Fruit fly (Drosophila melanogaster) whole organism, embryonic: ENCODE measurements around the gene Vps26.

Experiments
- Atf-2 ChIP-seq: fragments of 200-800 bp; sonication (Bioruptor generic); optimal IDR thresholded peaks from 2 replicates; lab custom pipeline; 2016; ENCODE audit warnings: missing biosample characterization, missing genetic modification characterization
- Awh ChIP-seq: fragments of 200-800 bp; sonication (Bioruptor generic); IDR thresholded peaks from 2 replicates; pipeline ENCODE4, ENCODE4 v1.3.6; 2022; ENCODE audit warnings: missing biosample characterization, missing genetic modification characterization
- B-H2 ChIP-seq: fragments of 200-800 bp; sonication (Bioruptor generic); optimal IDR thresholded peaks from 2 replicates; lab custom pipeline; 2018; ENCODE audit warnings: missing biosample characterization, mild to moderate bottlenecking, missing genetic modification characterization
- CG10654 ChIP-seq: fragments of 200-800 bp; sonication (Bioruptor generic); optimal IDR thresholded peaks from 2 replicates; lab custom pipeline; 2016; ENCODE audit warnings: missing biosample characterization, missing genetic modification characterization
- CG11456 ChIP-seq: fragments of 200-800 bp; sonication (Bioruptor generic); IDR thresholded peaks from 3 replicates; pipeline ENCODE4 v1.3.6; 2022; ENCODE audit warnings: missing biosample characterization, missing genetic modification characterization
- CG11560 ChIP-seq: fragments of 200-800 bp; sonication (Bioruptor generic); IDR thresholded peaks from 3 replicates; pipeline ENCODE4 v1.3.6; 2022; ENCODE audit warnings: missing biosample characterization, missing genetic modification characterization
- CG11723 ChIP-seq: fragments of 200-800 bp; sonication (Bioruptor generic); optimal IDR thresholded peaks from 2 replicates; lab custom pipeline; 2017; ENCODE audit warnings: missing biosample characterization, mild to moderate bottlenecking, missing genetic modification characterization
- CG13424 ChIP-seq: fragments of 200-800 bp; sonication (Bioruptor generic); optimal IDR thresholded peaks from 2 replicates; lab custom pipeline; 2019; ENCODE audit warnings: missing biosample characterization, mild to moderate bottlenecking, missing genetic modification characterization, moderate library complexity
- CG14441 ChIP-seq: fragments of 200-800 bp; sonication (Bioruptor generic); IDR thresholded peaks from 2 replicates; pipeline ENCODE4 v1.3.6; 2022; ENCODE audit warnings: missing biosample characterization, missing genetic modification characterization
- CG14667 ChIP-seq: fragments of 200-800 bp; sonication (Bioruptor generic); IDR thresholded peaks from 2 replicates; pipeline ENCODE4 v1.3.6; 2022; ENCODE audit warnings: missing biosample characterization, missing genetic modification characterization
- CG15011 ChIP-seq: fragments of 200-800 bp; sonication (Bioruptor generic); optimal IDR thresholded peaks from 3 replicates; lab custom pipeline; 2018; ENCODE audit warnings: missing biosample characterization, mild to moderate bottlenecking, missing genetic modification characterization
- CG17328 ChIP-seq: fragments of 200-800 bp; sonication (Bioruptor generic); IDR thresholded peaks from 2 replicates; pipeline ENCODE4 v1.3.6; 2022; ENCODE audit warnings: missing biosample characterization, missing genetic modification characterization
- CG17912 ChIP-seq: fragments of 200-800 bp; sonication (Bioruptor generic); optimal IDR thresholded peaks from 2 replicates; lab custom pipeline; 2018; ENCODE audit warnings: missing biosample characterization, mild to moderate bottlenecking, missing genetic modification characterization
- CG30020 ChIP-seq: fragments of 200-800 bp; optimal IDR thresholded peaks from 2 replicates; lab custom pipeline; 2019; ENCODE audit warnings: missing biosample characterization, mild to moderate bottlenecking, missing genetic modification characterization, moderate library complexity
- CG32767 ChIP-seq: fragments of 200-800 bp; sonication (Bioruptor generic); IDR thresholded peaks from 2 replicates; pipeline ENCODE4 v1.3.6; 2022; ENCODE audit warnings: missing biosample characterization, missing genetic modification characterization
- CG33557 ChIP-seq: fragments of 200-800 bp; sonication (Bioruptor generic); optimal IDR thresholded peaks from 2 replicates; lab custom pipeline; 2019; ENCODE audit warnings: missing biosample characterization, mild to moderate bottlenecking, missing genetic modification characterization, moderate library complexity
- CG3407 ChIP-seq: fragments of 200-800 bp; sonication (Bioruptor generic); optimal IDR thresholded peaks from 2 replicates; lab custom pipeline; 2018; ENCODE audit warnings: missing biosample characterization, mild to moderate bottlenecking, missing genetic modification characterization
- CG4360 ChIP-seq: fragments of 200-800 bp; sonication (Bioruptor generic); IDR thresholded peaks from 2 replicates; pipeline ENCODE4 v1.3.6; 2022; ENCODE audit warnings: missing biosample characterization, missing genetic modification characterization
- CG43689 ChIP-seq: fragments of 200-800 bp; sonication (Bioruptor generic); IDR thresholded peaks from 2 replicates; pipeline ENCODE4 v1.3.6; 2022; ENCODE audit warnings: missing biosample characterization, missing genetic modification characterization
- CG4404 ChIP-seq: fragments of 200-800 bp; sonication (Bioruptor generic); IDR thresholded peaks from 2 replicates; pipeline ENCODE4 v1.3.6; 2022; ENCODE audit warnings: missing biosample characterization, missing genetic modification characterization
- CG4707 ChIP-seq: fragments of 200-800 bp; sonication (Bioruptor generic); optimal IDR thresholded peaks from 2 replicates; lab custom pipeline; 2018; ENCODE audit warnings: missing biosample characterization, mild to moderate bottlenecking, missing genetic modification characterization, moderate library complexity
- CG6254 ChIP-seq: fragments of 200-800 bp; sonication (Bioruptor generic); optimal IDR thresholded peaks from 3 replicates; lab custom pipeline; 2017; ENCODE audit warnings: mild to moderate bottlenecking, missing biosample characterization, missing genetic modification reagents, missing genetic modification characterization
- CG9876 ChIP-seq: fragments of 200-800 bp; sonication (Bioruptor generic); optimal IDR thresholded peaks from 2 replicates; lab custom pipeline; 2016; ENCODE audit warnings: missing biosample characterization, missing genetic modification characterization
- CTCF ChIP-seq: fragments of 200-800 bp; sonication (Bioruptor generic); optimal IDR thresholded peaks from 2 replicates; lab custom pipeline; 2017; ENCODE audit warnings: missing biosample characterization, mild to moderate bottlenecking, missing genetic modification characterization, moderate library complexity
- Dad ChIP-seq: fragments of 200-800 bp; sonication (Bioruptor generic); optimal IDR thresholded peaks from 3 replicates; lab custom pipeline; 2016; ENCODE audit warnings: missing biosample characterization, missing genetic modification characterization
- Deaf1 ChIP-seq: fragments of 200-800 bp; optimal IDR thresholded peaks from 3 replicates; lab custom pipeline; 2019; ENCODE audit warnings: missing biosample characterization, mild to moderate bottlenecking, missing genetic modification characterization, moderate library complexity
- ERR ChIP-seq: fragments of 200-800 bp; sonication (Bioruptor generic); optimal IDR thresholded peaks from 2 replicates; lab custom pipeline; 2016; ENCODE audit warnings: missing biosample characterization, missing genetic modification characterization
- HLHmδ ChIP-seq: fragments of 200-800 bp; sonication (Bioruptor generic); optimal IDR thresholded peaks from 2 replicates; lab custom pipeline; 2018; ENCODE audit warnings: missing biosample characterization, mild to moderate bottlenecking, missing genetic modification characterization, moderate library complexity
- Hmx ChIP-seq: fragments of 200-800 bp; sonication (Bioruptor generic); optimal IDR thresholded peaks from 2 replicates; lab custom pipeline; 2016; ENCODE audit warnings: missing biosample characterization, missing genetic modification characterization
- MESR4 ChIP-seq: fragments of 200-800 bp; sonication (Bioruptor generic); optimal IDR thresholded peaks from 2 replicates; lab custom pipeline; 2018; ENCODE audit warnings: missing biosample characterization, mild to moderate bottlenecking, missing genetic modification characterization, moderate library complexity
- NFAT ChIP-seq: fragments of 200-800 bp; sonication (Bioruptor generic); IDR thresholded peaks from 2 replicates; pipeline ENCODE4 v1.3.6; 2022; ENCODE audit warnings: missing biosample characterization, missing genetic modification characterization
- Neu2 ChIP-seq: fragments of 200-800 bp; sonication (Bioruptor generic); optimal IDR thresholded peaks from 3 replicates; lab custom pipeline; 2016; ENCODE audit warnings: missing biosample characterization, missing genetic modification characterization, borderline replicate concordance
- Side ChIP-seq: fragments of 200-800 bp; sonication (Bioruptor generic); optimal IDR thresholded peaks from 2 replicates; lab custom pipeline; 2016; ENCODE audit warnings: missing biosample characterization, missing genetic modification characterization
- Xrp1 ChIP-seq: fragments of 200-800 bp; sonication (Bioruptor generic); IDR thresholded peaks from 2 replicates; pipeline ENCODE4 v1.3.6; 2022; ENCODE audit warnings: missing biosample characterization, missing genetic modification characterization
- ase ChIP-seq: fragments of 200-800 bp; sonication (Bioruptor generic); IDR thresholded peaks from 3 replicates; pipeline ENCODE4 v1.3.6; 2022; ENCODE audit warnings: missing biosample characterization, missing genetic modification characterization
- bab2 ChIP-seq: fragments of 200-800 bp; sonication (Bioruptor generic); optimal IDR thresholded peaks from 2 replicates; lab custom pipeline; 2016; ENCODE audit warnings: missing biosample characterization, missing genetic modification characterization
- cad ChIP-seq: fragments of >200 bp; optimal IDR thresholded peaks from 2 replicates; lab custom pipeline; 2017; ENCODE audit warnings: missing biosample characterization, missing genetic modification characterization
- cato ChIP-seq: fragments of 200-800 bp; sonication (Bioruptor generic); optimal IDR thresholded peaks from 2 replicates; lab custom pipeline; 2016; ENCODE audit warnings: missing biosample characterization, missing genetic modification characterization, borderline replicate concordance
- chn ChIP-seq: fragments of 200-800 bp; sonication (Bioruptor generic); optimal IDR thresholded peaks from 2 replicates; lab custom pipeline; 2016; ENCODE audit warnings: missing biosample characterization, missing genetic modification characterization
- corto ChIP-seq: fragments of 200-800 bp; sonication (Bioruptor generic); optimal IDR thresholded peaks from 2 replicates; lab custom pipeline; 2016; ENCODE audit warnings: missing biosample characterization, mild to moderate bottlenecking, missing genetic modification characterization, moderate library complexity
- gsb ChIP-seq: fragments of 200-800 bp; sonication (Bioruptor generic); IDR thresholded peaks from 2 replicates; pipeline ENCODE4 v1.3.6; 2022; ENCODE audit warnings: missing biosample characterization, missing genetic modification characterization
- gsb-n ChIP-seq: fragments of 200-800 bp; sonication (Bioruptor generic); optimal IDR thresholded peaks from 3 replicates; lab custom pipeline; 2018; ENCODE audit warnings: missing biosample characterization, mild to moderate bottlenecking, missing genetic modification characterization
- jigr1 ChIP-seq: fragments of 200-800 bp; sonication (Bioruptor generic); IDR thresholded peaks from 3 replicates; pipeline ENCODE4 v1.3.6; 2022; ENCODE audit warnings: missing biosample characterization, missing genetic modification characterization
- kni ChIP-seq: fragments of 200-800 bp; sonication (Bioruptor generic); optimal IDR thresholded peaks from 3 replicates; lab custom pipeline; 2017; ENCODE audit warnings: mild to moderate bottlenecking, missing biosample characterization, missing genetic modification reagents, missing genetic modification characterization
- org-1 ChIP-seq: fragments of 200-800 bp; sonication (Bioruptor generic); optimal IDR thresholded peaks from 2 replicates; lab custom pipeline; 2017; ENCODE audit warnings: missing biosample characterization, missing genetic modification characterization
- pfk ChIP-seq: fragments of 200-800 bp; sonication (Bioruptor generic); optimal IDR thresholded peaks from 2 replicates; lab custom pipeline; 2018; ENCODE audit warnings: missing biosample characterization, mild to moderate bottlenecking, missing genetic modification characterization, moderate library complexity
- pita ChIP-seq: fragments of 200-800 bp; sonication (Bioruptor generic); optimal IDR thresholded peaks from 2 replicates; lab custom pipeline; 2017; ENCODE audit warnings: missing biosample characterization, mild to moderate bottlenecking, missing genetic modification characterization
- ro ChIP-seq: fragments of 200-800 bp; sonication (Bioruptor generic); IDR thresholded peaks from 2 replicates; pipeline ENCODE4 v1.3.6; 2022; ENCODE audit warnings: missing biosample characterization, missing genetic modification characterization
- sd ChIP-seq: fragments of 200-800 bp; sonication (Bioruptor generic); optimal IDR thresholded peaks from 3 replicates; lab custom pipeline; 2018; ENCODE audit warnings: missing biosample characterization, mild to moderate bottlenecking, missing genetic modification characterization, moderate library complexity
- slbo ChIP-seq: fragments of 200-800 bp; sonication (Bioruptor generic); IDR thresholded peaks from 2 replicates; pipeline ENCODE4 v1.3.6; 2022; ENCODE audit warnings: missing biosample characterization, missing genetic modification characterization
- trh ChIP-seq: fragments of 200-800 bp; sonication (Bioruptor generic); optimal IDR thresholded peaks from 2 replicates; lab custom pipeline; 2016; ENCODE audit warnings: missing biosample characterization, missing genetic modification characterization
- unpg ChIP-seq: fragments of 200-800 bp; sonication (Bioruptor generic); optimal IDR thresholded peaks from 3 replicates; lab custom pipeline; 2018; ENCODE audit warnings: missing biosample characterization, mild to moderate bottlenecking, missing genetic modification characterization, moderate library complexity
- yki ChIP-seq: fragments of >200 bp; optimal IDR thresholded peaks from 3 replicates; lab custom pipeline; 2018

The Vps26 gene

dm6 chrX:1873515-1874126 lies at the start of gene Vps26, which contains the start of gene Pgam5 (continued):
- TF ChIP-seq unpg (GFP tag; lab: Kevin White, UChicago) (no peak), CG43689 (GFP tag; lab: Robert Waterston, UW) (no peak), CG3407 (GFP tag; lab: Kevin White, UChicago) (no peak), CG4360 (GFP tag; lab: Robert Waterston, UW) (no peak), CG10654 (no peak), cad (GFP tag; lab: Kevin White, UChicago) (no peak), pita (GFP tag; lab: Kevin White, UChicago) (no peak), gsb (no peak), corto (no peak), CG33557 (GFP tag; lab: Kevin White, UChicago) (no peak), Neu2 (GFP tag; lab: Kevin White, UChicago) (no peak), CG4404 (no peak), cato (no peak), CG11723 (GFP tag; lab: Kevin White, UChicago) (no peak), kni (no peak), Side (no peak), ro (GFP tag; lab: Robert Waterston, UW) (no peak), CG32767 (GFP tag; lab: Robert Waterston, UW) (no peak), Atf-2 (GFP tag; lab: Kevin White, UChicago) (no peak), CG6254 (GFP tag; lab: Kevin White, UChicago) (no peak), pfk (no peak), yki (lab: Kevin White, UChicago) (no peak), CG4707 (GFP tag; lab: Kevin White, UChicago) (no peak), HLHmδ (GFP tag; lab: Kevin White, UChicago) (no peak), bab2 (GFP tag; lab: Kevin White, UChicago) (no peak), gsb-n (peak; percentile 71), CG30020 (peak; percentile 48), ERR (GFP tag; lab: Kevin White, UChicago) (no peak), CTCF (GFP tag; lab: Kevin White, UChicago) (no peak), Hmx (GFP tag; lab: Kevin White, UChicago) (no peak), CG14667 (no peak), NFAT (GFP tag; lab: Robert Waterston, UW) (no peak), trh (GFP tag; lab: Kevin White, UChicago) (no peak), Awh (no peak), Xrp1 (no peak), sd (peak; percentile 76), CG14441 (GFP tag; lab: Robert Waterston, UW) (no peak), CG17912 (GFP tag; lab: Kevin White, UChicago) (no peak), CG15011 (GFP tag; lab: Kevin White, UChicago) (no peak), slbo (GFP tag; lab: Robert Waterston, UW) (no peak), chn (GFP tag; lab: Kevin White, UChicago) (no peak), CG17328 (GFP tag; lab: Robert Waterston, UW) (no peak), org-1 (GFP tag; lab: Kevin White, UChicago) (no peak), CG11456 (GFP tag; lab: Robert Waterston, UW) (no peak), CG13424 (tag; lab: Kevin White, UChicago) (no peak), Dad (GFP tag; lab: Kevin White, UChicago) (no peak), jigr1 (GFP tag; lab: Robert Waterston, UW) (no peak), CG9876 (no peak), B-H2 (GFP tag; lab: Kevin White, UChicago) (no peak), MESR4 (GFP tag; lab: Kevin White, UChicago) (peak; percentile 76), ase (GFP tag; lab: Robert Waterston, UW) (no peak), Deaf1 (tag; lab: Kevin White, UChicago) (no peak), CG11560 (tag; lab: Robert Waterston, UW) (no peak)
